Worm (Caenorhabditis elegans) whole organism, early embryonic: ENCODE data around the gene fkh-9.

Source experiments
- B0310.2 ChIP-seq: sonication (generic microtip); optimal IDR thresholded peaks from 2 replicates; lab custom pipeline; 2016; ENCODE audit warnings: mild to moderate bottlenecking, missing genetic modification characterization, missing compliant biosample characterization
- F13C5.2 ChIP-seq: sonication (generic microtip); optimal IDR thresholded peaks from 2 replicates; lab custom pipeline; 2017; ENCODE audit warnings: mild to moderate bottlenecking, missing genetic modification characterization, inconsistent platforms, missing compliant biosample characterization
- aly-1 ChIP-seq: sonication (generic microtip); optimal IDR thresholded peaks from 2 replicates; lab custom pipeline; 2016; ENCODE audit warnings: missing genetic modification characterization, missing compliant biosample characterization
- ama-1 ChIP-seq: fragments of 150-350 bp; optimal IDR thresholded peaks from 2 replicates; lab custom pipeline; 2014
- ceh-13 ChIP-seq: fragments of 200-800 bp; sonication (Bioruptor generic); optimal IDR thresholded peaks from 2 replicates; lab custom pipeline; 2018; ENCODE audit warnings: mild to moderate bottlenecking, missing genetic modification characterization, missing compliant biosample characterization
- ceh-36 ChIP-seq: sonication (generic microtip); optimal IDR thresholded peaks from 2 replicates; lab custom pipeline; 2016; ENCODE audit warnings: missing genetic modification characterization, inconsistent platforms, missing compliant biosample characterization
- ets-7 ChIP-seq: sonication (generic microtip); optimal IDR thresholded peaks from 2 replicates; lab custom pipeline; 2016; ENCODE audit warnings: missing genotype, missing genetic modification characterization, missing compliant biosample characterization
- flt-1 ChIP-seq: fragments of 200-800 bp; sonication (Bioruptor generic); IDR thresholded peaks from 2 replicates; pipeline ENCODE4 v1.3.6; 2022; ENCODE audit warnings: missing genetic modification characterization, missing compliant biosample characterization
- hmbx-1 ChIP-seq: sonication (generic microtip); optimal IDR thresholded peaks from 2 replicates; lab custom pipeline; 2016; ENCODE audit warnings: mild to moderate bottlenecking, missing genetic modification characterization, missing compliant biosample characterization
- hmg-4 ChIP-seq: fragments of 200-800 bp; sonication (Bioruptor generic); optimal IDR thresholded peaks from 2 replicates; lab custom pipeline; 2018; ENCODE audit warnings: mild to moderate bottlenecking, missing genetic modification characterization, missing compliant biosample characterization
- hnd-1 ChIP-seq: sonication (generic microtip); optimal IDR thresholded peaks from 2 replicates; lab custom pipeline; 2016; ENCODE audit warnings: missing genetic modification characterization, missing compliant biosample characterization
- pes-1 ChIP-seq: fragments of 200-800 bp; sonication (Bioruptor generic); IDR thresholded peaks from 2 replicates; pipeline ENCODE4 v1.3.6; 2022; ENCODE audit warnings: missing genetic modification reagents, missing genetic modification characterization, missing compliant biosample characterization
- scrt-1 ChIP-seq: fragments of 200-800 bp; sonication (Bioruptor generic); IDR thresholded peaks from 2 replicates; pipeline ENCODE4 v1.3.6; 2022; ENCODE audit warnings: missing genetic modification characterization, missing compliant biosample characterization
- sea-1 ChIP-seq: fragments of 200-800 bp; sonication (Bioruptor generic); conservative IDR thresholded peaks from 2 replicates; pipeline ENCODE4 v1.3.6; 2022; ENCODE audit warnings: missing genetic modification characterization, missing compliant biosample characterization
- tbx-11 ChIP-seq: fragments of 200-800 bp; sonication (Bioruptor generic); IDR thresholded peaks from 2 replicates; pipeline ENCODE4 v1.3.6; 2022; ENCODE audit warnings: missing genetic modification characterization, missing compliant biosample characterization
- tbx-37 ChIP-seq: fragments of 200-800 bp; sonication (Bioruptor generic); conservative IDR thresholded peaks from 2 replicates; pipeline ENCODE4 v1.3.6; 2022; ENCODE audit warnings: missing genetic modification reagents, missing genetic modification characterization, missing compliant biosample characterization
- tra-4 ChIP-seq: sonication (generic microtip); optimal IDR thresholded peaks from 2 replicates; lab custom pipeline; 2017; ENCODE audit warnings: missing genetic modification characterization, missing compliant biosample characterization

The fkh-9 gene

DNA sequence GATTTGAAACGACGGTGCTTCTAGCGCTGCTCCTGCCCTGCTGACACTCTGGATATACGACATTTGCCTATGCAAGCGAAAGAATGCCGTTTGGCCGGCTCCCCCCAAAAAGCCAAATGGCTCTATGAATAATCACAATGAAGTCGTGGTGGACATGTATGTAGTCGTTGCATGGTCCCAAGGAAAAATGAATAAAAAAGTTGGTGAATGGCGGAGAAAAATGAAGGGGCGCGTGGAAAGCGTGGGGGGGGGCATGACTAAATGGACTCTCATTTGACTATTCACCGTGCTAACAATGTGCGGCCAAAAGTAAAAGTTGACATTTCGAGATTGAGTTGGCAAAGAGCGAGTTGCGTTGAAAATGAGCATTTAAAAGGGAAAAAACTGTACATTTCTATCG, 32.7 kb upstream of the fkh-9 start:
- TF ChIP-seq F13C5.2 (tag; lab: Kevin White, UChicago) (no peak), ama-1 (lab: Kevin White, UChicago) (no peak), flt-1 (no peak), sea-1 (GFP tag; lab: Robert Waterston, UW) (no peak), pes-1 (no peak), ceh-36 (tag; lab: Kevin White, UChicago) (no peak), scrt-1 (GFP tag; lab: Robert Waterston, UW) (no peak), B0310.2 (tag; lab: Kevin White, UChicago) (no peak), ceh-13 (GFP tag; lab: Kevin White, UChicago) (no peak)

DNA sequence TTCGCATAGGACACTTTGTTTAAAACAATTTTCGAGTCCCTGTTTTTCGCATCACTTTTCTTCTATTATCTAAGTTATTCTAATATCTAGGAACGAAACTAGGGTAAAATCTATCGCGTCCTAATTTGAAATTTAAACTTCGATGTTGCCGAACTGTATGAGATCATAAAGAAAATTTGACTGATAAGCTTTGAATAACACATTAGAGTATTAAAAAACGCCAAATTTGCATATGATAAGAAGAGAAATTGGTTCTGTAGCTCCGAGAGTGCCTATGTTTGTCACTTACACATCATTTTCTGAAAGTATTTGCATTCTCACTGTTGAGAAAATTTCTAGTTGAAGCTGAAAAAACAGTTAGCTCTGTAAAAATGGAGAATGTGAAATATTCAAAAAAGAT, 31.6 kb upstream of the fkh-9 start:
- TF ChIP-seq sea-1 (GFP tag; lab: Robert Waterston, UW) (no peak), tbx-11 (GFP tag; lab: Robert Waterston, UW) (no peak), ceh-36 (tag; lab: Kevin White, UChicago) (no peak), hnd-1 (tag; lab: Kevin White, UChicago) (no peak), tbx-37 (no peak), F13C5.2 (tag; lab: Kevin White, UChicago) (no peak), B0310.2 (tag; lab: Kevin White, UChicago) (no peak), hmg-4 (GFP tag; lab: Kevin White, UChicago) (no peak), pes-1 (no peak), tra-4 (no peak), aly-1 (no peak)

DNA sequence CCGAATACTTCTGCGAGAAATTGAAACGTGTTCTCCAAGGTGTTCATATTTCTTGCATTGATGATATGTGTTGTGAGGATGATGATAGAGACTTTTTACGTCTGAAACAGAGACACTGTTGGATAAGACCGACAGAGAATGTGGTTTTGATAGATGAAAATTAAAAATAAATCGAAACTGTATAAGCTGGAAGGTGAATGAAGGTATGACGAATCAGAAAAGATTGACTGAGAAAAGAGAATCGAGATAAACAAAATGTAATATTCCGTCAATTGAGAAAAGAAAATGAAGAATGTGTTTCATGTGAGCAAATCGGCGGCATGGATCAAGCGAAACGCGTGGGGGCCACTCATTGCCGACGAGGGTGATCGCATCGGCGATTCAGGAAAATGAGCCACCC, 30.9 kb upstream of the fkh-9 start, which contains the start of gene ceh-18:
ceh-18 (minus strand) TSS at position 101 of the 400 bp plus-strand sequence.
- TF ChIP-seq hmg-4 (GFP tag; lab: Kevin White, UChicago) (no peak), ceh-13 (GFP tag; lab: Kevin White, UChicago) (no peak), tbx-37 (no peak), ets-7 (tag; lab: Kevin White, UChicago) (no peak), B0310.2 (tag; lab: Kevin White, UChicago) (no peak), tbx-11 (GFP tag; lab: Robert Waterston, UW) (no peak), tra-4 (no peak), ama-1 (lab: Kevin White, UChicago) (no peak), flt-1 (no peak), aly-1 (no peak), pes-1 (no peak), sea-1 (GFP tag; lab: Robert Waterston, UW) (no peak), ceh-36 (tag; lab: Kevin White, UChicago) (no peak), hnd-1 (tag; lab: Kevin White, UChicago) (no peak), F13C5.2 (tag; lab: Kevin White, UChicago) (no peak), hmbx-1 (tag; lab: Kevin White, UChicago) (no peak), scrt-1 (GFP tag; lab: Robert Waterston, UW) (no peak)

DNA sequence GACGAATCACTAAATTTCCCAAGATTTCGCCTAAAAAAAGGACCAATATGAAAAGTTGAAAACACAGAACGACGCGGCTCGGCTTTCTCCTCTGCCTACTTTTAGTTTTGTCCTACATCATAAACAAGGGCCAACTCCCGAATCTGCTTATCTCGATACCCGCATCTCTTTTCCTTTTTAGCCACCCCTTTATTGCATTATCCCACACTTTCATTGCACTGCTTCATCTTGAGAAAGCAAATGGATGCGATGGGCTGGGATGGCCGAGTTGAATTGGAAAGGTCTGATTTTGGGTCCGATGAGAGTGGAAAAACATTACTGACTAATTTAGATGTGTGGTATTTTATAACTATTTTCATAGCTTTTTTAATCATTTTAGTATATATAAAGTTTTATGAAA, 29.0 kb upstream of the fkh-9 start:
- no peak for TF ChIP-seq hnd-1 (tag; lab: Kevin White, UChicago)
- TF ChIP-seq ets-7 (tag; lab: Kevin White, UChicago), result no peak

DNA sequence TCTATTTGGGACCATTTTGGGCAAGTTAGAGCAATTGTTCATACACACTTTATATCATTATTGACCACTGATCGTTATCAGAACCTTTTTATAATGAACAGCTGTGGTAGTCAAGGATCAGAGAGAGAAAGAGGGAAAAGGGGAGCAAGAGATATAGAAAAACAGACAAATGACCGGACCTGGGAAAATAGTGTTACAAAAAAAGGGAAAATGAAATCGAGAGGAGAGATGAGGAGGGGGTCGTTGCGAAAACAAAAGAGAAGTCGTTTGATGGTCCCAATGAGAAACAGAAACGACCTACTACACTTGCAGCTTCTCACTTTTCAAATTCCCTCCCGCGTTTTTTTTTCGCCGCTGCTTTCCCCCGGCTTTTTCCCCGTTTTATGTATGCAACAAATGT, 27.1 kb upstream of the fkh-9 start:
- TF ChIP-seq ceh-13 (GFP tag; lab: Kevin White, UChicago) (no peak), scrt-1 (GFP tag; lab: Robert Waterston, UW) (no peak), sea-1 (GFP tag; lab: Robert Waterston, UW) (no peak), F13C5.2 (tag; lab: Kevin White, UChicago) (no peak)

DNA sequence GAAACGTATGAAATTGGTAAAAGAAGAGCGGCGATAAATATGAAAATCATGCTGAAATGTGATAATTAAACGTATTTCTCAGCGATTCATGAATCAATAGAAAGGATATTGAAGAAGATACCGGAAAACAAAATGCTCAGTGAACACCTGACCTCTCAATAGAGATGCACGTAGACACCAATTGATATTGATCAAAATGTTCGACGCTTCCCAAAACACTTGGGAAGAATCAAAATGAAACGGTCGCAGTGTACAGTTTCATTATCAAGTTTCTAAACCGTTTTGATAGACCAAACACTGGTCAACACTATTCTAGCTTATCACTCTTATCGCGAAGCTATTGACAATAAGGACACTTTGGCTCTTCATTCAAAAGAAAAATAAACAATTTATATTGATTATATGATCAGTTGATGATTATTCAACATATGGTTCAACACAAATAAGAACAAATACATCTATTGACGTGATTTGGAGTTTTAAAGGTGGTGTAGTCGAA, 15.7 kb upstream of the fkh-9 start, which contains the start of gene ttr-48:
ttr-48 (minus strand) TSS at position 51 of the 499 bp plus-strand sequence.
- TF ChIP-seq hmbx-1 (tag; lab: Kevin White, UChicago) (no peak), tra-4 (no peak), scrt-1 (GFP tag; lab: Robert Waterston, UW) (no peak), hmg-4 (GFP tag; lab: Kevin White, UChicago) (no peak), ceh-13 (GFP tag; lab: Kevin White, UChicago) (no peak), sea-1 (GFP tag; lab: Robert Waterston, UW) (no peak), ceh-36 (tag; lab: Kevin White, UChicago) (no peak), pes-1 (no peak), aly-1 (no peak)

DNA sequence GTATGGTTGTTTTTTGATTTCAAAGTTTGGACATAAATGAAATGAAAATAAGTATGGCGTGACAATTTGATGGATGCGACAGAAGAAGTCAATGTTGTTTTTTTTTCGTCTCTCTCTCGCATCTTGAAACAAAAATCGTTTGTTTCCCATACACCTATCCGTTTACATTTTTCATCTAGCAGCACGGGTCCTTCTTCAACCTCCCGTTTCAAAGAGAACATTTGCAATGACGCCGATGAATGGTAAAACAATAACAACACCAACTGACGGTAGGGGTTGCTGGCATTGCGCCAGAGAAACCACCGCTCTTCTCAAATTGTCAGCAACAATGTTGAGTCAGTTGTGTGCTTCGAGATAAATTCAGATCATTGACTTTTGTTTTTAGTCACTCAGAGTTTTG, 12.4 kb upstream of the fkh-9 start:
- TF ChIP-seq hmbx-1 (tag; lab: Kevin White, UChicago) (no peak), ets-7 (tag; lab: Kevin White, UChicago) (no peak), scrt-1 (GFP tag; lab: Robert Waterston, UW) (no peak), pes-1 (no peak), hmg-4 (GFP tag; lab: Kevin White, UChicago) (no peak), flt-1 (no peak), ama-1 (lab: Kevin White, UChicago) (no peak), ceh-36 (tag; lab: Kevin White, UChicago) (no peak), tbx-11 (GFP tag; lab: Robert Waterston, UW) (no peak), sea-1 (GFP tag; lab: Robert Waterston, UW) (no peak), ceh-13 (GFP tag; lab: Kevin White, UChicago) (no peak), F13C5.2 (tag; lab: Kevin White, UChicago) (no peak), hnd-1 (tag; lab: Kevin White, UChicago) (no peak)

DNA sequence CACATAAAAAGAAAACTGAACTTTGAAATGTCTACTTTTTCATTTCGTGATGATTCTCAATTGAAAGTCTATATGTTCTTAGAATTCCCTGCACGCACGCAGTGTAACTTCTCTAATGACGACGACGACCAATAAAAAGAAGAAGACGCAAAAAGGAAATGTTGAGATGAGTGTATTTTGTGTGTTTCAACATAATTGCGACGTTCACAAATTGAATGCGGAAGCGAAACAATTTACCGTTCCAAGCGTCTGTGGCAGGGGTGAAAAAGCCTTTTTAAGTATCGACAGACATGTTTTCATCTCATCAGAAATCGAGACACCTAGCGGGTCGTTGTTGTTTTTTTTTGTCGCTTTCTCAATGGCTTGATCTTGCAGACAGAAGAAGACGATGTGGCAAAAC, 11.9 kb upstream of the fkh-9 start:
- TF ChIP-seq scrt-1 (GFP tag; lab: Robert Waterston, UW) (no peak), ama-1 (lab: Kevin White, UChicago) (no peak), hmg-4 (GFP tag; lab: Kevin White, UChicago) (no peak), hnd-1 (tag; lab: Kevin White, UChicago) (no peak), F13C5.2 (tag; lab: Kevin White, UChicago) (no peak), flt-1 (no peak), hmbx-1 (tag; lab: Kevin White, UChicago) (no peak), ceh-13 (GFP tag; lab: Kevin White, UChicago) (no peak), sea-1 (GFP tag; lab: Robert Waterston, UW) (no peak), pes-1 (no peak)
